Worm (Caenorhabditis elegans) whole organism, midembryonic: ENCODE results near the gene che-7.

Experiments
- flt-1 ChIP-seq: fragments of 200-800 bp; sonication (Bioruptor generic); IDR thresholded peaks from 2 replicates; pipeline ENCODE4 v1.3.6; 2022; ENCODE audit warnings: missing genetic modification characterization, missing compliant biosample characterization
- klf-2 ChIP-seq: fragments of 200-800 bp; sonication (Bioruptor generic); conservative IDR thresholded peaks from 2 replicates; pipeline ENCODE4 v1.3.6; 2022; ENCODE audit warnings: missing genetic modification reagents, missing genetic modification characterization, missing compliant biosample characterization

ce11 chrV:8005000-8005399 lies 36.0 kb upstream of the che-7 start, which contains the start of gene Y97E10AR.8:
- TF ChIP-seq klf-2 (no peak), flt-1 (no peak)
